Worm (Caenorhabditis elegans) whole organism, mixed stage, embryonic: ENCODE results near the gene jmjd-5.
A peak's percentile ranks its signal among the peaks of the same experiment; 100 is the strongest.

Experiments
- M03D4.4 ChIP-seq: sonication (generic microtip); optimal IDR thresholded peaks from 2 replicates; lab custom pipeline; 2017; ENCODE audit warnings: mild to moderate bottlenecking, missing genetic modification characterization, missing compliant biosample characterization
- bed-3 ChIP-seq: fragments of 200-800 bp; sonication (Bioruptor generic); optimal IDR thresholded peaks from 3 replicates; lab custom pipeline; 2018; ENCODE audit warnings: mild to moderate bottlenecking, missing genetic modification characterization, moderate library complexity, missing compliant biosample characterization
- blmp-1 ChIP-seq: fragments of 150-350 bp; optimal IDR thresholded peaks from 2 replicates; lab custom pipeline; 2014; ENCODE audit warnings: missing biosample characterization, missing genetic modification characterization
- ceh-39 ChIP-seq: fragments of 150-350 bp; optimal IDR thresholded peaks from 2 replicates; lab custom pipeline; 2014; ENCODE audit warnings: missing biosample characterization, missing genetic modification characterization
- ceh-43 ChIP-seq: fragments of 200-800 bp; sonication (Bioruptor generic); optimal IDR thresholded peaks from 2 replicates; lab custom pipeline; 2018; ENCODE audit warnings: mild to moderate bottlenecking, missing genetic modification characterization, moderate library complexity, missing compliant biosample characterization
- ceh-83 ChIP-seq: fragments of 200-800 bp; sonication (Bioruptor generic); optimal IDR thresholded peaks from 2 replicates; lab custom pipeline; 2018; ENCODE audit warnings: mild to moderate bottlenecking, missing genetic modification characterization, missing compliant biosample characterization
- cnd-1 ChIP-seq: fragments of 200-800 bp; sonication (Bioruptor generic); optimal IDR thresholded peaks from 2 replicates; lab custom pipeline; 2018; ENCODE audit warnings: mild to moderate bottlenecking, missing genetic modification characterization, missing compliant biosample characterization
- drap-1 ChIP-seq: fragments of 200-800 bp; sonication (Bioruptor generic); optimal IDR thresholded peaks from 3 replicates; lab custom pipeline; 2018; ENCODE audit warnings: mild to moderate bottlenecking, missing genetic modification characterization, missing compliant biosample characterization
- elt-1 ChIP-seq: sonication (generic microtip); optimal IDR thresholded peaks from 2 replicates; lab custom pipeline; 2017; ENCODE audit warnings: missing genetic modification characterization, mild to moderate bottlenecking, missing compliant biosample characterization, antibody characterized with exemption, moderate library complexity, borderline replicate concordance; ENCODE audit not compliant: insufficient read depth
- elt-3 ChIP-seq: fragments of 150-350 bp; optimal IDR thresholded peaks from 2 replicates; lab custom pipeline; 2014; ENCODE audit warnings: missing biosample characterization, missing genetic modification characterization
- flh-1 ChIP-seq: fragments of 200-800 bp; sonication (Bioruptor generic); optimal IDR thresholded peaks from 2 replicates; lab custom pipeline; 2018; ENCODE audit warnings: mild to moderate bottlenecking, missing genetic modification characterization, moderate library complexity, missing compliant biosample characterization
- ham-2 ChIP-seq: fragments of 200-800 bp; sonication (Bioruptor generic); optimal IDR thresholded peaks from 2 replicates; lab custom pipeline; 2018; ENCODE audit warnings: mild to moderate bottlenecking, missing genetic modification characterization, missing compliant biosample characterization
- hlh-1 ChIP-seq: fragments of 150-350 bp; optimal IDR thresholded peaks from 2 replicates; lab custom pipeline; 2014; ENCODE audit warnings: missing biosample characterization, missing genetic modification reagents, missing genetic modification characterization
- lin-13 ChIP-seq: fragments of 150-350 bp; optimal IDR thresholded peaks from 2 replicates; lab custom pipeline; 2014; ENCODE audit warnings: missing biosample characterization, missing genetic modification characterization
- lin-32 ChIP-seq: fragments of 200-800 bp; sonication (Bioruptor generic); optimal IDR thresholded peaks from 2 replicates; lab custom pipeline; 2018; ENCODE audit warnings: mild to moderate bottlenecking, missing genetic modification characterization, missing compliant biosample characterization
- lsy-2 ChIP-seq: fragments of 150-350 bp; optimal IDR thresholded peaks from 2 replicates; lab custom pipeline; 2014; ENCODE audit warnings: missing biosample characterization, missing genetic modification characterization
- mab-5 ChIP-seq: fragments of 150-350 bp; optimal IDR thresholded peaks from 2 replicates; lab custom pipeline; 2014; ENCODE audit warnings: missing biosample characterization, missing genetic modification characterization
- mep-1 ChIP-seq: fragments of 150-350 bp; optimal IDR thresholded peaks from 2 replicates; lab custom pipeline; 2017; ENCODE audit warnings: missing biosample characterization, missing genetic modification reagents, missing genetic modification characterization, inconsistent platforms
- nhr-2 ChIP-seq: fragments of 150-350 bp; optimal IDR thresholded peaks from 2 replicates; lab custom pipeline; 2014; ENCODE audit warnings: missing biosample characterization, missing genetic modification characterization
- nhr-237 ChIP-seq: fragments of 150-350 bp; optimal IDR thresholded peaks from 2 replicates; lab custom pipeline; 2014; ENCODE audit warnings: missing biosample characterization, missing genetic modification characterization
- nhr-28 ChIP-seq: fragments of 150-350 bp; optimal IDR thresholded peaks from 2 replicates; lab custom pipeline; 2014; ENCODE audit warnings: missing biosample characterization, missing genetic modification characterization
- nhr-76 ChIP-seq: sonication (generic microtip); optimal IDR thresholded peaks from 2 replicates; lab custom pipeline; 2017; ENCODE audit warnings: missing biosample characterization, missing genetic modification characterization
- pha-4 ChIP-seq: fragments of 150-350 bp; optimal IDR thresholded peaks from 2 replicates; lab custom pipeline; 2018; ENCODE audit warnings: missing biosample characterization, missing genetic modification reagents, missing genetic modification characterization
- sem-2 ChIP-seq: fragments of 200-800 bp; sonication (Bioruptor generic); optimal IDR thresholded peaks from 2 replicates; lab custom pipeline; 2018; ENCODE audit warnings: mild to moderate bottlenecking, missing genetic modification characterization, missing compliant biosample characterization
- snpc-4 ChIP-seq: fragments of 150-350 bp; optimal IDR thresholded peaks from 2 replicates; lab custom pipeline; 2014; ENCODE audit warnings: missing biosample characterization, missing genetic modification characterization
- sptf-1 ChIP-seq: sonication (generic microtip); optimal IDR thresholded peaks from 2 replicates; lab custom pipeline; 2017; ENCODE audit warnings: mild to moderate bottlenecking, missing genetic modification characterization, moderate library complexity, missing compliant biosample characterization
- tbx-8 ChIP-seq: fragments of 200-800 bp; sonication (Bioruptor generic); optimal IDR thresholded peaks from 2 replicates; lab custom pipeline; 2018; ENCODE audit warnings: mild to moderate bottlenecking, missing genetic modification characterization, moderate library complexity, missing compliant biosample characterization
- unc-120 ChIP-seq: sonication (generic microtip); optimal IDR thresholded peaks from 2 replicates; lab custom pipeline; 2017; ENCODE audit warnings: missing genetic modification characterization, missing compliant biosample characterization; ENCODE audit not compliant: poor library complexity, severe bottlenecking
- unc-39 ChIP-seq: fragments of 150-350 bp; optimal IDR thresholded peaks from 2 replicates; lab custom pipeline; 2014; ENCODE audit warnings: missing biosample characterization, missing genetic modification characterization
- unc-62 ChIP-seq: fragments of 150-350 bp; optimal IDR thresholded peaks from 2 replicates; lab custom pipeline; 2014; ENCODE audit warnings: missing biosample characterization, missing genetic modification reagents, missing genetic modification characterization
- zip-8 ChIP-seq: fragments of 150-350 bp; optimal IDR thresholded peaks from 2 replicates; lab custom pipeline; 2014; ENCODE audit warnings: missing biosample characterization, missing genetic modification characterization
- ztf-11 ChIP-seq: fragments of 150-350 bp; optimal IDR thresholded peaks from 2 replicates; lab custom pipeline; 2014; ENCODE audit warnings: missing biosample characterization, missing genetic modification characterization

The jmjd-5 gene

ce11 chrV:11082475-11082874, 44.8 kb upstream of the jmjd-5 start:
- peak; percentile 36 for TF ChIP-seq mep-1 (tag; lab: Kevin White, UChicago)
- no peak for TF ChIP-seq flh-1
- TF ChIP-seq hlh-1 (tag; lab: Kevin White, UChicago) = peak; percentile 76
- TF ChIP-seq nhr-2 (tag; lab: Kevin White, UChicago) = no peak
- TF ChIP-seq zip-8 = no peak
- TF ChIP-seq cnd-1 (tag; lab: Kevin White, UChicago) = no peak
- TF ChIP-seq pha-4 (tag; lab: Kevin White, UChicago) = peak; percentile 54
- no peak for TF ChIP-seq bed-3 (GFP tag; lab: Kevin White, UChicago)
- no peak for TF ChIP-seq lin-13
- TF ChIP-seq M03D4.4 (tag; lab: Kevin White, UChicago) = peak; percentile 27
- peak; percentile 58 for TF ChIP-seq unc-62 (GFP tag; lab: Kevin White, UChicago)
- TF ChIP-seq nhr-237 (tag; lab: Kevin White, UChicago) = peak; percentile 50
- peak; percentile 90 for TF ChIP-seq unc-120 (tag; lab: Kevin White, UChicago)

DNA sequence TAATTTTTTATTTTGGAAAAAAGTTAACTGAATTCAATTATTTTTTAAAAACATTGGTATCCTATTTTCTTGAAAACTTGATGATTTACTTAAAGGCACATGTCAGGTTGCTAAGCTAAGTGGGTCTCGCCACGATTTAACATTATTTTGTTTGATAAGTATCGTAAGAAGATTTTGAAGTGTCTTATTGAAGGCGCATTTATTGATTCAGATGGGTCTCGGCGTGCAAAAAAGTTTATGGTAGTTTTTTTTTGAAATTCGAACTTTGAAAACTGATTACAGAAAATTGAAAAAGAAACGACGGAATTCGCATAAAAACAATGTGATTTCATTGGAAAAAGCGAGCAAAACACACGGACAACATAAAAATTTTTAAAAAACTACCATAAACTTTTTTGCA, 44.3 kb upstream of the jmjd-5 start:
- TF ChIP-seq ztf-11 (no peak), tbx-8 (no peak), sptf-1 (tag; lab: Kevin White, UChicago) (no peak), nhr-76 (tag; lab: Kevin White, UChicago) (no peak), hlh-1 (tag; lab: Kevin White, UChicago) (no peak), M03D4.4 (tag; lab: Kevin White, UChicago) (no peak), lsy-2 (no peak), nhr-237 (tag; lab: Kevin White, UChicago) (no peak), pha-4 (tag; lab: Kevin White, UChicago) (no peak), sem-2 (GFP tag; lab: Kevin White, UChicago) (no peak), flh-1 (no peak)

- TF ChIP-seq lin-13 = no peak
- peak; percentile 75 for TF ChIP-seq nhr-237 (tag; lab: Kevin White, UChicago)
- TF ChIP-seq snpc-4 = no peak
- TF ChIP-seq flh-1 = no peak
- TF ChIP-seq sptf-1 (tag; lab: Kevin White, UChicago) = no peak
- TF ChIP-seq elt-3 (tag; lab: Kevin White, UChicago) = no peak
- peak; percentile 74 for TF ChIP-seq mab-5 (tag; lab: Kevin White, UChicago)
- no peak for TF ChIP-seq mep-1 (tag; lab: Kevin White, UChicago)
- TF ChIP-seq nhr-28 (tag; lab: Kevin White, UChicago) = no peak
- TF ChIP-seq unc-62 (GFP tag; lab: Kevin White, UChicago) = peak; percentile 70
- TF ChIP-seq ceh-43 (GFP tag; lab: Kevin White, UChicago) = no peak
- TF ChIP-seq ceh-39 (tag; lab: Kevin White, UChicago) = peak; percentile 26
- TF ChIP-seq zip-8 = peak; percentile 95
- no peak for TF ChIP-seq nhr-76 (tag; lab: Kevin White, UChicago)
- no peak for TF ChIP-seq bed-3 (GFP tag; lab: Kevin White, UChicago)
- TF ChIP-seq ham-2 = peak; percentile 21
- peak; percentile 24 for TF ChIP-seq elt-1 (tag; lab: Kevin White, UChicago)
- TF ChIP-seq blmp-1 (tag; lab: Kevin White, UChicago) = no peak
- TF ChIP-seq ceh-83 (GFP tag; lab: Kevin White, UChicago) = no peak
- no peak for TF ChIP-seq pha-4 (tag; lab: Kevin White, UChicago)
- peak; percentile 85 for TF ChIP-seq hlh-1 (tag; lab: Kevin White, UChicago)
- TF ChIP-seq cnd-1 (tag; lab: Kevin White, UChicago) = no peak
- no peak for TF ChIP-seq ztf-11
- TF ChIP-seq tbx-8 = no peak
- peak; percentile 90 for TF ChIP-seq unc-120 (tag; lab: Kevin White, UChicago)
- TF ChIP-seq nhr-2 (tag; lab: Kevin White, UChicago) = no peak
- TF ChIP-seq unc-39 (tag; lab: Kevin White, UChicago) = no peak
Observed at ce11 chrV:11083691-11084090, 43.6 kb upstream of the jmjd-5 start.

- TF ChIP-seq unc-120 (tag; lab: Kevin White, UChicago) (no peak), unc-39 (tag; lab: Kevin White, UChicago) (no peak), mab-5 (tag; lab: Kevin White, UChicago) (no peak), lin-32 (no peak), ceh-39 (tag; lab: Kevin White, UChicago) (no peak), nhr-28 (tag; lab: Kevin White, UChicago) (no peak), snpc-4 (no peak), drap-1 (GFP tag; lab: Kevin White, UChicago) (no peak), sem-2 (GFP tag; lab: Kevin White, UChicago) (no peak), mep-1 (tag; lab: Kevin White, UChicago) (no peak), ceh-43 (GFP tag; lab: Kevin White, UChicago) (no peak), bed-3 (GFP tag; lab: Kevin White, UChicago) (no peak), blmp-1 (tag; lab: Kevin White, UChicago) (no peak), pha-4 (tag; lab: Kevin White, UChicago) (no peak), nhr-2 (tag; lab: Kevin White, UChicago) (no peak), elt-3 (tag; lab: Kevin White, UChicago) (no peak)
- TF ChIP-seq, all 35 proteins: peak for 0
Observed at ce11 chrV:11087119-11087518, 40.2 kb upstream of the jmjd-5 start.
